Fruit fly (Drosophila melanogaster): ENCODE measurements around the gene CG8679.
A peak's percentile ranks its signal among the peaks of the same experiment; 100 is the strongest.

The CG8679 gene

dm6 chr2L:21168295-21169159 is 49.8 kb downstream of the CG8679 start, which contains the start of the genes mAcon1, CG43345 and CG43346 (continued):
- TF ChIP-seq CG18764 (GFP tag; optimal IDR thresholded peaks at IDR 0.05) (peak; percentile 64), CG6791 (GFP tag; IDR thresholded peaks at IDR 0.05; ENCODE audit: partially characterized antibody) (no peak), lov (optimal IDR thresholded peaks at IDR 0.05) (no peak), lov (GFP tag; IDR thresholded peaks at IDR 0.05) (no peak), CG8359 (GFP tag; optimal IDR thresholded peaks at IDR 0.05; ENCODE audit: borderline replicate concordance) (peak; percentile 24), Hmr (GFP tag; optimal IDR thresholded peaks at IDR 0.05) (no peak), CG6272 (GFP tag; IDR thresholded peaks at IDR 0.05) (peak; percentile 60), Ptx1 (GFP tag; IDR thresholded peaks at IDR 0.05) (peak; percentile 78), Ets97D (GFP tag; optimal IDR thresholded peaks at IDR 0.05) (peak; percentile 79), Hr78 (GFP tag; optimal IDR thresholded peaks at IDR 0.05) (no peak), hth (optimal IDR thresholded peaks at IDR 0.05) (no peak), nmo (GFP tag; optimal IDR thresholded peaks at IDR 0.05) (peak; percentile 87), CG11695 (GFP tag; IDR thresholded peaks at IDR 0.05) (no peak), Jarid2 (GFP tag; optimal IDR thresholded peaks at IDR 0.05) (no peak), NFAT (GFP tag; IDR thresholded peaks at IDR 0.05) (no peak), Sox100B (GFP tag; optimal IDR thresholded peaks at IDR 0.05) (peak; percentile 79), Sin3A (optimal IDR thresholded peaks at IDR 0.05) (peak; percentile 97), ssp (GFP tag; IDR thresholded peaks at IDR 0.05) (peak; percentile 55), MESR4 (GFP tag; optimal IDR thresholded peaks at IDR 0.05) (peak; percentile 27), CG15696 (tag; optimal IDR thresholded peaks at IDR 0.05) (peak; percentile 72), lola (GFP tag; optimal IDR thresholded peaks at IDR 0.05) (peak in 1 of 3 experiments; percentile 76), Eip74EF (GFP tag; optimal IDR thresholded peaks at IDR 0.05) (no peak), exex (tag; optimal IDR thresholded peaks at IDR 0.05) (peak; percentile 54), pzg (GFP tag; optimal IDR thresholded peaks at IDR 0.05) (peak; percentile 68), dysf (GFP tag; IDR thresholded peaks at IDR 0.05) (peak; percentile 80), otp (GFP tag; IDR thresholded peaks at IDR 0.05) (no peak), dmrt99B (tag; optimal IDR thresholded peaks at IDR 0.05) (no peak), ems (GFP tag; optimal IDR thresholded peaks at IDR 0.05) (peak; percentile 87), cato (GFP tag; optimal IDR thresholded peaks at IDR 0.05; ENCODE audit: borderline replicate concordance) (peak; percentile 70), p53 (GFP tag; optimal IDR thresholded peaks at IDR 0.05) (peak; percentile 62), ase (GFP tag; IDR thresholded peaks at IDR 0.05) (no peak), Antp (GFP tag; optimal IDR thresholded peaks at IDR 0.05) (peak; percentile 87), Dip2 (GFP tag; IDR thresholded peaks at IDR 0.05) (no peak), chn (GFP tag; optimal IDR thresholded peaks at IDR 0.05) (peak; percentile 86), CG17829 (tag; optimal IDR thresholded peaks at IDR 0.05) (peak; percentile 66), CG2120 (GFP tag; optimal IDR thresholded peaks at IDR 0.05) (peak; percentile 93), CG3163 (GFP tag; optimal IDR thresholded peaks at IDR 0.05) (peak; percentile 78), Dad (GFP tag; optimal IDR thresholded peaks at IDR 0.05) (peak; percentile 89), vfl (GFP tag; optimal IDR thresholded peaks at IDR 0.05) (peak; percentile 68), Xrp1 (GFP tag; IDR thresholded peaks at IDR 0.05) (peak; percentile 79), CG15073 (GFP tag; optimal IDR thresholded peaks at IDR 0.05) (no peak), CG12219 (GFP tag; optimal IDR thresholded peaks at IDR 0.05) (peak; percentile 60), CG17186 (GFP tag; optimal IDR thresholded peaks at IDR 0.05) (peak; percentile 93), gce (GFP tag; IDR thresholded peaks at IDR 0.05) (no peak), CG6654 (GFP tag; optimal IDR thresholded peaks at IDR 0.05) (peak; percentile 23), mld (GFP tag; IDR thresholded peaks at IDR 0.05; ENCODE audit: partially characterized antibody) (no peak), slbo (GFP tag; IDR thresholded peaks at IDR 0.05) (peak; percentile 83), Adf1 (GFP tag; IDR thresholded peaks at IDR 0.05) (peak; percentile 32), rib (GFP tag; IDR thresholded peaks at IDR 0.05) (no peak)

Measured in whole organism, embryonic.